Worm (Caenorhabditis elegans) whole organism, early embryonic: Measurements from ENCODE around the gene atp-5.

Experiments
- B0310.2 ChIP-seq: sonication (generic microtip); optimal IDR thresholded peaks from 2 replicates; lab custom pipeline; 2016; ENCODE audit warnings: mild to moderate bottlenecking, missing genetic modification characterization, missing compliant biosample characterization
- F13C5.2 ChIP-seq: sonication (generic microtip); optimal IDR thresholded peaks from 2 replicates; lab custom pipeline; 2017; ENCODE audit warnings: mild to moderate bottlenecking, missing genetic modification characterization, inconsistent platforms, missing compliant biosample characterization
- aly-1 ChIP-seq: sonication (generic microtip); optimal IDR thresholded peaks from 2 replicates; lab custom pipeline; 2016; ENCODE audit warnings: missing genetic modification characterization, missing compliant biosample characterization
- ama-1 ChIP-seq: fragments of 150-350 bp; optimal IDR thresholded peaks from 2 replicates; lab custom pipeline; 2014
- ceh-13 ChIP-seq: fragments of 200-800 bp; sonication (Bioruptor generic); optimal IDR thresholded peaks from 2 replicates; lab custom pipeline; 2018; ENCODE audit warnings: mild to moderate bottlenecking, missing genetic modification characterization, missing compliant biosample characterization
- ceh-36 ChIP-seq: sonication (generic microtip); optimal IDR thresholded peaks from 2 replicates; lab custom pipeline; 2016; ENCODE audit warnings: missing genetic modification characterization, inconsistent platforms, missing compliant biosample characterization
- ets-7 ChIP-seq: sonication (generic microtip); optimal IDR thresholded peaks from 2 replicates; lab custom pipeline; 2016; ENCODE audit warnings: missing genotype, missing genetic modification characterization, missing compliant biosample characterization
- flt-1 ChIP-seq: fragments of 200-800 bp; sonication (Bioruptor generic); IDR thresholded peaks from 2 replicates; pipeline ENCODE4 v1.3.6; 2022; ENCODE audit warnings: missing genetic modification characterization, missing compliant biosample characterization
- hmbx-1 ChIP-seq: sonication (generic microtip); optimal IDR thresholded peaks from 2 replicates; lab custom pipeline; 2016; ENCODE audit warnings: mild to moderate bottlenecking, missing genetic modification characterization, missing compliant biosample characterization
- hmg-4 ChIP-seq: fragments of 200-800 bp; sonication (Bioruptor generic); optimal IDR thresholded peaks from 2 replicates; lab custom pipeline; 2018; ENCODE audit warnings: mild to moderate bottlenecking, missing genetic modification characterization, missing compliant biosample characterization
- hnd-1 ChIP-seq: sonication (generic microtip); optimal IDR thresholded peaks from 2 replicates; lab custom pipeline; 2016; ENCODE audit warnings: missing genetic modification characterization, missing compliant biosample characterization
- pes-1 ChIP-seq: fragments of 200-800 bp; sonication (Bioruptor generic); IDR thresholded peaks from 2 replicates; pipeline ENCODE4 v1.3.6; 2022; ENCODE audit warnings: missing genetic modification reagents, missing genetic modification characterization, missing compliant biosample characterization
- scrt-1 ChIP-seq: fragments of 200-800 bp; sonication (Bioruptor generic); IDR thresholded peaks from 2 replicates; pipeline ENCODE4 v1.3.6; 2022; ENCODE audit warnings: missing genetic modification characterization, missing compliant biosample characterization
- sea-1 ChIP-seq: fragments of 200-800 bp; sonication (Bioruptor generic); conservative IDR thresholded peaks from 2 replicates; pipeline ENCODE4 v1.3.6; 2022; ENCODE audit warnings: missing genetic modification characterization, missing compliant biosample characterization
- tbx-11 ChIP-seq: fragments of 200-800 bp; sonication (Bioruptor generic); IDR thresholded peaks from 2 replicates; pipeline ENCODE4 v1.3.6; 2022; ENCODE audit warnings: missing genetic modification characterization, missing compliant biosample characterization
- tbx-37 ChIP-seq: fragments of 200-800 bp; sonication (Bioruptor generic); conservative IDR thresholded peaks from 2 replicates; pipeline ENCODE4 v1.3.6; 2022; ENCODE audit warnings: missing genetic modification reagents, missing genetic modification characterization, missing compliant biosample characterization
- tra-4 ChIP-seq: sonication (generic microtip); optimal IDR thresholded peaks from 2 replicates; lab custom pipeline; 2017; ENCODE audit warnings: missing genetic modification characterization, missing compliant biosample characterization

The atp-5 gene

ce11 chrV:11078874-11079273, 44.8 kb downstream of the atp-5 start:
- TF ChIP-seq hmg-4 (GFP tag; lab: Kevin White, UChicago): no peak
- TF ChIP-seq hmbx-1 (tag; lab: Kevin White, UChicago): no peak
- no peak for TF ChIP-seq ama-1
- TF ChIP-seq aly-1 (tag; lab: Kevin White, UChicago): no peak
- no peak for TF ChIP-seq ceh-36 (tag; lab: Kevin White, UChicago)
- TF ChIP-seq ets-7 (tag; lab: Kevin White, UChicago): no peak
- TF ChIP-seq pes-1 (GFP tag; lab: Robert Waterston, UW): no peak
- no peak for TF ChIP-seq F13C5.2 (tag; lab: Kevin White, UChicago)
- TF ChIP-seq tbx-11 (GFP tag; lab: Robert Waterston, UW): no peak
- TF ChIP-seq tra-4 (tag; lab: Kevin White, UChicago): no peak
- TF ChIP-seq sea-1: no peak
- no peak for TF ChIP-seq hnd-1 (tag; lab: Kevin White, UChicago)

- TF ChIP-seq pes-1 (GFP tag; lab: Robert Waterston, UW): no peak
- TF ChIP-seq B0310.2 (tag; lab: Kevin White, UChicago): peak; percentile 38
- TF ChIP-seq tra-4 (tag; lab: Kevin White, UChicago): no peak
Observed at ce11 chrV:11078104-11078724, 45.5 kb downstream of the atp-5 start, which contains the start of gene act-2. Gene act-2 (minus strand): TSS chrV:11078154.

ce11 chrV:11076403-11076802, 47.3 kb downstream of the atp-5 start:
- no peak for TF ChIP-seq tra-4 (tag; lab: Kevin White, UChicago)
- TF ChIP-seq hmg-4 (GFP tag; lab: Kevin White, UChicago): no peak
- TF ChIP-seq aly-1 (tag; lab: Kevin White, UChicago): no peak
- no peak for TF ChIP-seq scrt-1 (GFP tag; lab: Robert Waterston, UW)

- TF ChIP-seq ceh-13: no peak
- no peak for TF ChIP-seq F13C5.2 (tag; lab: Kevin White, UChicago)
- no peak for TF ChIP-seq hmg-4 (GFP tag; lab: Kevin White, UChicago)
- TF ChIP-seq hmbx-1 (tag; lab: Kevin White, UChicago): no peak
- no peak for TF ChIP-seq aly-1 (tag; lab: Kevin White, UChicago)
- TF ChIP-seq ets-7 (tag; lab: Kevin White, UChicago): no peak
- no peak for TF ChIP-seq tbx-37 (GFP tag; lab: Robert Waterston, UW)
- TF ChIP-seq ceh-36 (tag; lab: Kevin White, UChicago): no peak
- no peak for TF ChIP-seq hnd-1 (tag; lab: Kevin White, UChicago)
- TF ChIP-seq flt-1 (GFP tag; lab: Robert Waterston, UW): no peak
- TF ChIP-seq pes-1 (GFP tag; lab: Robert Waterston, UW): no peak
- TF ChIP-seq scrt-1 (GFP tag; lab: Robert Waterston, UW): no peak
- TF ChIP-seq tra-4 (tag; lab: Kevin White, UChicago): no peak
Observed at ce11 chrV:11076028-11076402, 47.7 kb downstream of the atp-5 start.

ce11 chrV:11075209-11076027, 48.2 kb downstream of the atp-5 start:
- TF ChIP-seq tra-4 (tag; lab: Kevin White, UChicago) (no peak), pes-1 (GFP tag; lab: Robert Waterston, UW) (peak; percentile 34; the same call in 1 of the 2 replicates), sea-1 (no peak), ets-7 (tag; lab: Kevin White, UChicago) (no peak), ama-1 (no peak), hmg-4 (GFP tag; lab: Kevin White, UChicago) (peak; percentile 42), tbx-37 (GFP tag; lab: Robert Waterston, UW) (no peak; the same call in 1 of the 2 replicates), F13C5.2 (tag; lab: Kevin White, UChicago) (no peak), flt-1 (GFP tag; lab: Robert Waterston, UW) (no peak), tbx-11 (GFP tag; lab: Robert Waterston, UW) (no peak), aly-1 (tag; lab: Kevin White, UChicago) (peak; percentile 28), hnd-1 (tag; lab: Kevin White, UChicago) (no peak)

ce11 chrV:11074448-11074847, 49.2 kb downstream of the atp-5 start, which contains the start of gene act-3:
Gene act-3 (minus strand): TSS chrV:11074498.
- no peak for TF ChIP-seq ets-7 (tag; lab: Kevin White, UChicago)
- no peak for TF ChIP-seq aly-1 (tag; lab: Kevin White, UChicago)
- TF ChIP-seq ceh-13: no peak
- TF ChIP-seq hmg-4 (GFP tag; lab: Kevin White, UChicago): no peak
- TF ChIP-seq hnd-1 (tag; lab: Kevin White, UChicago): no peak
- TF ChIP-seq pes-1 (GFP tag; lab: Robert Waterston, UW): no peak
- TF ChIP-seq flt-1 (GFP tag; lab: Robert Waterston, UW): no peak
- TF ChIP-seq ama-1: no peak
- TF ChIP-seq tbx-11 (GFP tag; lab: Robert Waterston, UW): no peak
- no peak for TF ChIP-seq ceh-36 (tag; lab: Kevin White, UChicago)
- TF ChIP-seq scrt-1 (GFP tag; lab: Robert Waterston, UW): no peak
- TF ChIP-seq B0310.2 (tag; lab: Kevin White, UChicago): no peak
- no peak for TF ChIP-seq sea-1
- no peak for TF ChIP-seq tra-4 (tag; lab: Kevin White, UChicago)
- TF ChIP-seq tbx-37 (GFP tag; lab: Robert Waterston, UW): no peak
- no peak for TF ChIP-seq F13C5.2 (tag; lab: Kevin White, UChicago)
- no peak for TF ChIP-seq hmbx-1 (tag; lab: Kevin White, UChicago)

ce11 chrV:11073354-11073753, 50.3 kb downstream of the atp-5 start:
- TF ChIP-seq F13C5.2 (tag; lab: Kevin White, UChicago) (no peak), pes-1 (GFP tag; lab: Robert Waterston, UW) (no peak), scrt-1 (GFP tag; lab: Robert Waterston, UW) (no peak), sea-1 (no peak)
